Worm (Caenorhabditis elegans) whole organism, young adult: ENCODE measurements around the gene lim-6.

Experiments
- F52B5.7 ChIP-seq: sonication (generic microtip); optimal IDR thresholded peaks from 2 replicates; lab custom pipeline; 2016; ENCODE audit warnings: mild to moderate bottlenecking, missing genetic modification characterization, missing compliant biosample characterization
- akir-1 ChIP-seq: fragments of 200-800 bp; sonication (Bioruptor generic); optimal IDR thresholded peaks from 2 replicates; lab custom pipeline; 2018; ENCODE audit warnings: mild to moderate bottlenecking, missing genetic modification characterization, moderate library complexity, missing compliant biosample characterization

DNA sequence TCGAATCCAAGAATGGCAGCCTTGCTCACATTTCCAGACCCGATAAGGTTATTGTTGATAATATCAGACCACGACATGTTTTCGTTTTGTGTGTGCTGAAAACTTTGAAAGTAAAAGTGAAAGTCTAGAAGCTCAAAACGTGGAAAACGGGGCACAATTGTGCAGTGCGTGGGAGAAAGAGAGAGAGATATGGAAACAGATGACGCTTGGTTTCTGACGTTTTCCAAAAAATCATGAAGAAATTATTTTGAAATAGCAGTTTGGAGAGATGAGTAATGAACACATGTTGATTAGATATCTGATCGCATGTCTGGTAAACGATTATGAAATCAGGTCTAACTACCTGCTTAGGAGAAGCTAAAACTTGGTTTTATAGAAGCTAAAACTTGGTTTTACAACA, 8.3 kb downstream of the lim-6 start, which contains the start of gene pfn-3:
- TF ChIP-seq F52B5.7, result no peak
- TF ChIP-seq akir-1 (GFP tag; lab: Kevin White, UChicago), result no peak
